Worm (Caenorhabditis elegans) whole organism, L1 larva: ENCODE measurements around the gene prx-14.

Experiments
- C16A3.4 ChIP-seq: fragments of 150-350 bp; optimal IDR thresholded peaks from 2 replicates; lab custom pipeline; 2014; ENCODE audit warnings: missing biosample characterization, missing genetic modification characterization
- F16B12.6 ChIP-seq: fragments of 150-350 bp; optimal IDR thresholded peaks from 2 replicates; lab custom pipeline; 2014; ENCODE audit warnings: missing biosample characterization, missing genetic modification characterization
- Y116A8C.19 ChIP-seq: sonication (generic microtip); optimal IDR thresholded peaks from 2 replicates; lab custom pipeline; 2016; ENCODE audit warnings: missing compliant biosample characterization, missing genetic modification characterization, borderline replicate concordance
- alr-1 ChIP-seq: fragments of 200-800 bp; sonication (Bioruptor generic); optimal IDR thresholded peaks from 2 replicates; lab custom pipeline; 2018; ENCODE audit warnings: borderline replicate concordance, mild to moderate bottlenecking, missing genetic modification characterization, missing compliant biosample characterization
- aly-2 ChIP-seq: fragments of 150-350 bp; optimal IDR thresholded peaks from 2 replicates; lab custom pipeline; 2014; ENCODE audit warnings: missing biosample characterization, missing genetic modification characterization
- blmp-1 ChIP-seq: fragments of 150-350 bp; optimal IDR thresholded peaks from 2 replicates; lab custom pipeline; 2014; ENCODE audit warnings: missing biosample characterization, missing genetic modification characterization
- ceh-82 ChIP-seq, 3 experiments: fragments of 150-350 bp in 1 of 3; sonication (generic microtip) in 2 of 3; optimal IDR thresholded peaks; 2 replicates each; lab custom pipeline; 2014 to 2017; ENCODE audit warnings: missing biosample characterization in 3 of 3, missing genetic modification characterization in 3 of 3
- dpl-1 ChIP-seq, 3 experiments: fragments of 150-350 bp in 2 of 3; sonication (generic microtip) in 1 of 3; optimal IDR thresholded peaks; 2 replicates each; lab custom pipeline; 2014 to 2017; ENCODE audit warnings: missing biosample characterization in 3 of 3, missing genetic modification characterization in 3 of 3, missing genetic modification reagents in 3 of 3
- dsc-1 ChIP-seq: sonication (generic microtip); optimal IDR thresholded peaks from 2 replicates; lab custom pipeline; 2016; ENCODE audit warnings: mild to moderate bottlenecking, missing genetic modification characterization, missing compliant biosample characterization
- efl-1 ChIP-seq, 4 experiments: fragments of 150-350 bp; optimal IDR thresholded peaks in 3 of 4; peaks in 1 of 4; 1 replicate in 1 of 4; 2 replicates in 3 of 4; lab custom pipeline; 2014; ENCODE audit warnings: missing biosample characterization in 2 of 4, missing genetic modification characterization in 2 of 4, missing genetic modification reagents in 2 of 4
- elt-2 ChIP-seq: sonication (generic microtip); optimal IDR thresholded peaks from 2 replicates; lab custom pipeline; 2016; ENCODE audit warnings: missing genetic modification characterization, mild to moderate bottlenecking, inconsistent platforms, missing compliant biosample characterization, missing genetic modification reagents
- ets-5 ChIP-seq: fragments of 200-800 bp; sonication (Bioruptor generic); IDR thresholded peaks from 2 replicates; pipeline ENCODE4 v1.3.6; 2022; ENCODE audit warnings: missing genetic modification characterization, missing compliant biosample characterization
- grh-1 ChIP-seq: fragments of 200-800 bp; sonication (Bioruptor generic); IDR thresholded peaks from 2 replicates; pipeline ENCODE4 v1.3.6; 2022; ENCODE audit warnings: missing genetic modification reagents, missing genetic modification characterization, missing compliant biosample characterization
- irx-1 ChIP-seq: sonication (generic microtip); optimal IDR thresholded peaks from 2 replicates; lab custom pipeline; 2016; ENCODE audit warnings: missing genetic modification characterization, missing compliant biosample characterization
- isw-1 ChIP-seq: fragments of 200-800 bp; sonication (Bioruptor generic); IDR thresholded peaks from 2 replicates; pipeline ENCODE4 v1.3.6; 2022; ENCODE audit warnings: missing genetic modification characterization, missing compliant biosample characterization
- lin-15B ChIP-seq: fragments of 150-350 bp; sonication (generic microtip); optimal IDR thresholded peaks from 3 replicates; lab custom pipeline; 2014; ENCODE audit warnings: missing biosample characterization, missing genetic modification characterization
- lin-35 ChIP-seq, 2 experiments: fragments of 150-350 bp; optimal IDR thresholded peaks; 2 replicates each; lab custom pipeline; 2014; ENCODE audit warnings: missing biosample characterization in 2 of 2, missing genetic modification characterization in 2 of 2, missing genetic modification reagents in 2 of 2
- lin-39 ChIP-seq: fragments of 150-350 bp; optimal IDR thresholded peaks from 2 replicates; lab custom pipeline; 2014; ENCODE audit warnings: missing biosample characterization, missing genetic modification reagents, missing genetic modification characterization
- lsy-2 ChIP-seq, 2 experiments: fragments of 150-350 bp; optimal IDR thresholded peaks; 2 replicates each; lab custom pipeline; 2014; ENCODE audit warnings: missing biosample characterization in 2 of 2, missing genetic modification characterization in 2 of 2
- mdl-1 ChIP-seq, 2 experiments: fragments of 150-350 bp; optimal IDR thresholded peaks; 2 replicates each; lab custom pipeline; 2014 to 2017; ENCODE audit warnings: missing biosample characterization in 2 of 2, missing genetic modification characterization in 2 of 2, inconsistent platforms in 1 of 2
- mep-1 ChIP-seq: fragments of 150-350 bp; optimal IDR thresholded peaks from 2 replicates; lab custom pipeline; 2014; ENCODE audit warnings: missing biosample characterization, missing genetic modification characterization
- nhr-19 ChIP-seq: fragments of 200-800 bp; sonication (Bioruptor generic); conservative IDR thresholded peaks from 2 replicates; pipeline ENCODE4 v1.3.6; 2022; ENCODE audit warnings: missing genetic modification characterization, missing compliant biosample characterization
- nhr-20 ChIP-seq: sonication (generic microtip); optimal IDR thresholded peaks from 2 replicates; lab custom pipeline; 2016; ENCODE audit warnings: mild to moderate bottlenecking, missing genetic modification characterization, missing compliant biosample characterization
- nhr-47 ChIP-seq: sonication (generic microtip); optimal IDR thresholded peaks from 2 replicates; lab custom pipeline; 2016; ENCODE audit warnings: mild to moderate bottlenecking, missing genetic modification characterization, moderate library complexity, missing compliant biosample characterization
- nhr-71 ChIP-seq: sonication (generic microtip); optimal IDR thresholded peaks from 2 replicates; lab custom pipeline; 2016; ENCODE audit warnings: mild to moderate bottlenecking, missing genetic modification characterization, moderate library complexity, missing compliant biosample characterization
- nhr-85 ChIP-seq: sonication (generic microtip); peaks from one replicate; lab custom pipeline; 2016; ENCODE audit warnings: missing genetic modification characterization, inconsistent platforms, missing compliant biosample characterization
- nhr-90 ChIP-seq: sonication (generic microtip); optimal IDR thresholded peaks from 2 replicates; lab custom pipeline; 2016; ENCODE audit warnings: mild to moderate bottlenecking, missing genetic modification characterization, missing compliant biosample characterization; ENCODE audit not compliant: poor library complexity
- pqm-1 ChIP-seq: sonication (generic microtip); optimal IDR thresholded peaks from 3 replicates; lab custom pipeline; 2017; ENCODE audit warnings: missing biosample characterization, missing genetic modification characterization
- rnt-1 ChIP-seq: sonication (generic microtip); optimal IDR thresholded peaks from 2 replicates; lab custom pipeline; 2016; ENCODE audit warnings: mild to moderate bottlenecking, missing genetic modification characterization, moderate library complexity, missing compliant biosample characterization
- skn-1 ChIP-seq: fragments of 150-350 bp; optimal IDR thresholded peaks from 2 replicates; lab custom pipeline; 2014; ENCODE audit warnings: missing biosample characterization, missing genetic modification characterization
- snpc-4 ChIP-seq: fragments of 150-350 bp; optimal IDR thresholded peaks from 2 replicates; lab custom pipeline; 2014; ENCODE audit warnings: missing biosample characterization, missing genetic modification characterization
- snu-23 ChIP-seq: sonication (generic microtip); optimal IDR thresholded peaks from 2 replicates; lab custom pipeline; 2016; ENCODE audit warnings: missing genetic modification characterization, missing compliant biosample characterization
- swsn-7 ChIP-seq: sonication (generic microtip); optimal IDR thresholded peaks from 2 replicates; lab custom pipeline; 2016; ENCODE audit warnings: missing genetic modification characterization, missing compliant biosample characterization
- tbx-2 ChIP-seq: sonication (generic microtip); optimal IDR thresholded peaks from 2 replicates; lab custom pipeline; 2016; ENCODE audit warnings: missing genetic modification characterization, missing compliant biosample characterization
- unc-62 ChIP-seq: fragments of 150-350 bp; optimal IDR thresholded peaks from 2 replicates; lab custom pipeline; 2014; ENCODE audit warnings: missing biosample characterization, missing genetic modification reagents, missing genetic modification characterization
- vab-15 ChIP-seq: sonication (generic microtip); optimal IDR thresholded peaks from 2 replicates; lab custom pipeline; 2017; ENCODE audit warnings: missing genotype, mild to moderate bottlenecking, missing genetic modification characterization, missing compliant biosample characterization
- xbp-1 ChIP-seq: sonication (generic microtip); optimal IDR thresholded peaks from 2 replicates; lab custom pipeline; 2016; ENCODE audit warnings: missing genetic modification characterization, missing compliant biosample characterization
- zag-1 ChIP-seq: fragments of 150-350 bp; optimal IDR thresholded peaks from 2 replicates; lab custom pipeline; 2014; ENCODE audit warnings: missing biosample characterization, missing genetic modification characterization
- zip-4 ChIP-seq: fragments of 200-800 bp; sonication (Bioruptor generic); optimal IDR thresholded peaks from 2 replicates; lab custom pipeline; 2018; ENCODE audit warnings: mild to moderate bottlenecking, missing genetic modification characterization, moderate library complexity, missing compliant biosample characterization

Gene prx-14

ce11 chrIV:11183013-11183412, at the start of gene prx-14:
prx-14 (plus strand) TSS chrIV:11183132.
- TF ChIP-seq aly-2 (tag; lab: Kevin White, UChicago) (no peak), efl-1 (optimal IDR thresholded peaks at IDR 0.05; lab: Kevin White, UChicago) (no peak), efl-1 (GFP tag; optimal IDR thresholded peaks at IDR 0.05 in 1 of 2; lab: Kevin White, UChicago) (peak in 1 of 2 experiments; percentile 14), elt-2 (peak; percentile 49)

ce11 chrIV:11142314-11143227, 40.4 kb upstream of the prx-14 start, which contains the start of gene skih-2:
skih-2 (minus strand) TSS chrIV:11142364.
- TF ChIP-seq nhr-19 (GFP tag; lab: Robert Waterston, UW), result peak; percentile 68
- TF ChIP-seq mdl-1 (tag; optimal IDR thresholded peaks at IDR 0.05; lab: Kevin White, UChicago), result no peak
- TF ChIP-seq isw-1 (GFP tag; lab: Robert Waterston, UW), result peak; percentile 26
- TF ChIP-seq irx-1 (tag; lab: Kevin White, UChicago), result peak; percentile 40
- TF ChIP-seq nhr-90 (tag; lab: Kevin White, UChicago), result peak; percentile 32
- TF ChIP-seq snu-23 (GFP tag; lab: Kevin White, UChicago), result peak; percentile 55
- TF ChIP-seq xbp-1 (tag; lab: Kevin White, UChicago), result peak; percentile 78
- peak; percentile 92 to 95 (median 93) for TF ChIP-seq dpl-1 (GFP tag; optimal IDR thresholded peaks at IDR 0.05; lab: Kevin White, UChicago)
- TF ChIP-seq mep-1, result peak; percentile 70
- TF ChIP-seq efl-1 (optimal IDR thresholded peaks at IDR 0.05; lab: Kevin White, UChicago), result peak; percentile 85 to 93
- peak; percentile 95 to 99 for TF ChIP-seq efl-1 (GFP tag; optimal IDR thresholded peaks at IDR 0.05 in 1 of 2; lab: Kevin White, UChicago)
- TF ChIP-seq rnt-1 (tag; lab: Kevin White, UChicago), result peak; percentile 18
- TF ChIP-seq nhr-85 (tag; lab: Kevin White, UChicago), result peak; percentile 68
- TF ChIP-seq lin-39 (tag; lab: Kevin White, UChicago), result peak; percentile 18
- peak; percentile 94 to 95 for TF ChIP-seq lin-35 (GFP tag; optimal IDR thresholded peaks at IDR 0.05; lab: Kevin White, UChicago)
- peak; percentile 27 for TF ChIP-seq blmp-1 (tag; lab: Kevin White, UChicago)
- peak; percentile 56 for TF ChIP-seq skn-1 (tag; lab: Kevin White, UChicago)
- peak; percentile 49 for TF ChIP-seq tbx-2 (tag; lab: Kevin White, UChicago)
- TF ChIP-seq unc-62, result no peak
- peak; percentile 37 for TF ChIP-seq dsc-1
- TF ChIP-seq snpc-4 (tag; lab: Kevin White, UChicago), result peak; percentile 20
- no peak for TF ChIP-seq zip-4 (GFP tag; lab: Kevin White, UChicago)
- TF ChIP-seq Y116A8C.19 (tag; lab: Kevin White, UChicago), result no peak
- TF ChIP-seq C16A3.4 (tag; lab: Kevin White, UChicago), result peak; percentile 38
- peak; percentile 58 for TF ChIP-seq zag-1
- peak; percentile 32 for TF ChIP-seq lin-15B
- TF ChIP-seq lsy-2 (tag; optimal IDR thresholded peaks at IDR 0.05; lab: Kevin White, UChicago), result peak; percentile 80 to 86
- no peak for TF ChIP-seq pqm-1
- peak; percentile 64 for TF ChIP-seq nhr-71 (tag; lab: Kevin White, UChicago)
- TF ChIP-seq alr-1, result no peak
- TF ChIP-seq vab-15 (tag; lab: Kevin White, UChicago), result no peak
- peak; percentile 52 for TF ChIP-seq swsn-7 (tag; lab: Kevin White, UChicago)
- TF ChIP-seq ceh-82 (tag; optimal IDR thresholded peaks at IDR 0.05; lab: Kevin White, UChicago), result peak in 2 of 3 experiments; percentile 12 to 41
- TF ChIP-seq nhr-47 (tag; lab: Kevin White, UChicago), result peak; percentile 71
- no peak for TF ChIP-seq grh-1
- peak; percentile 36 for TF ChIP-seq nhr-20 (tag; lab: Kevin White, UChicago)
- TF ChIP-seq ets-5 (GFP tag; lab: Robert Waterston, UW), result no peak
- peak; percentile 88 for TF ChIP-seq F16B12.6 (tag; lab: Kevin White, UChicago)
